Worm (Caenorhabditis elegans) whole organism, mixed stage, embryonic: ENCODE measurements around the gene fbxa-26.

Experiments used
- drap-1 ChIP-seq: fragments of 200-800 bp; sonication (Bioruptor generic); optimal IDR thresholded peaks from 3 replicates; lab custom pipeline; 2018; ENCODE audit warnings: mild to moderate bottlenecking, missing genetic modification characterization, missing compliant biosample characterization
- elt-3 ChIP-seq: fragments of 150-350 bp; optimal IDR thresholded peaks from 2 replicates; lab custom pipeline; 2014; ENCODE audit warnings: missing biosample characterization, missing genetic modification characterization
- ham-2 ChIP-seq: fragments of 200-800 bp; sonication (Bioruptor generic); optimal IDR thresholded peaks from 2 replicates; lab custom pipeline; 2018; ENCODE audit warnings: mild to moderate bottlenecking, missing genetic modification characterization, missing compliant biosample characterization
- lin-13 ChIP-seq: fragments of 150-350 bp; optimal IDR thresholded peaks from 2 replicates; lab custom pipeline; 2014; ENCODE audit warnings: missing biosample characterization, missing genetic modification characterization
- lsy-2 ChIP-seq: fragments of 150-350 bp; optimal IDR thresholded peaks from 2 replicates; lab custom pipeline; 2014; ENCODE audit warnings: missing biosample characterization, missing genetic modification characterization
- mls-2 ChIP-seq: sonication (generic microtip); optimal IDR thresholded peaks from 2 replicates; lab custom pipeline; 2016; ENCODE audit warnings: mild to moderate bottlenecking, missing genetic modification characterization, moderate library complexity, missing compliant biosample characterization
- nhr-12 ChIP-seq: fragments of 150-350 bp; optimal IDR thresholded peaks from 2 replicates; lab custom pipeline; 2014; ENCODE audit warnings: missing biosample characterization, missing genetic modification characterization
- nhr-237 ChIP-seq: fragments of 150-350 bp; optimal IDR thresholded peaks from 2 replicates; lab custom pipeline; 2014; ENCODE audit warnings: missing biosample characterization, missing genetic modification characterization
- nhr-28 ChIP-seq: fragments of 150-350 bp; optimal IDR thresholded peaks from 2 replicates; lab custom pipeline; 2014; ENCODE audit warnings: missing biosample characterization, missing genetic modification characterization
- nhr-76 ChIP-seq: sonication (generic microtip); optimal IDR thresholded peaks from 2 replicates; lab custom pipeline; 2017; ENCODE audit warnings: missing biosample characterization, missing genetic modification characterization
- snpc-4 ChIP-seq: fragments of 150-350 bp; optimal IDR thresholded peaks from 2 replicates; lab custom pipeline; 2014; ENCODE audit warnings: missing biosample characterization, missing genetic modification characterization
- unc-39 ChIP-seq: fragments of 150-350 bp; optimal IDR thresholded peaks from 2 replicates; lab custom pipeline; 2014; ENCODE audit warnings: missing biosample characterization, missing genetic modification characterization
- unc-62 ChIP-seq: fragments of 150-350 bp; optimal IDR thresholded peaks from 2 replicates; lab custom pipeline; 2014; ENCODE audit warnings: missing biosample characterization, missing genetic modification reagents, missing genetic modification characterization
- ztf-11 ChIP-seq: fragments of 150-350 bp; optimal IDR thresholded peaks from 2 replicates; lab custom pipeline; 2014; ENCODE audit warnings: missing biosample characterization, missing genetic modification characterization

DNA sequence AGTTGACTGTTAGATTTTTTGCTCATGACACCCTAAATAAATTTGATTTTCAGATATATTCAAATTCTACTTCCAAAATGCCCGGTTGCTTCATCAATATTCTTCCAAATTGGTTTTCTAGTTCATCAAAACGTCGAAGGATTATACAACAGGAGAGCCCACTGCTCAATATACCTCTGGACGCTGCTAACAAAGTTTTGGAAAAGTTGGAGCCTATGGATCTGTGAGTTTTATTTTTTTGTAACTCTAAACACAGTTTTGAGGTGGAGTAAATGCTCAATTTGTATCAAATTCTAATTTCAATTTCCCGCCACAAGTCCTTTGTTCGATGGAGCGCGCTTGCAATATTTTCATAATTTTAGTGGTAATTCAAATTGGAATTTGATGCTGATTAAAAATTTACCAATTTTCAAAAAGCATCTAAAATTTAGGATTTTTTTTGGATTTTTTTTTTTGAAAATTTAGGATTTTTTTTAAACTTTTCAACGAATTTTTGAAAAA is 647 bp upstream of the fbxa-26 start, which contains the start of gene fbxa-27:
- TF ChIP-seq nhr-76 (tag; lab: Kevin White, UChicago) (no peak), ztf-11 (tag; lab: Kevin White, UChicago) (no peak), nhr-12 (tag; lab: Kevin White, UChicago) (no peak), elt-3 (tag; lab: Kevin White, UChicago) (no peak), snpc-4 (tag; lab: Kevin White, UChicago) (no peak), nhr-237 (no peak), lsy-2 (tag; lab: Kevin White, UChicago) (no peak), ham-2 (GFP tag; lab: Kevin White, UChicago) (no peak), nhr-28 (no peak), mls-2 (tag; lab: Kevin White, UChicago) (no peak), unc-62 (GFP tag; lab: Kevin White, UChicago) (no peak), lin-13 (tag; lab: Kevin White, UChicago) (no peak), drap-1 (GFP tag; lab: Kevin White, UChicago) (no peak), unc-39 (no peak)
